Worm (Caenorhabditis elegans): ENCODE data around the gene Y22D7AL.10.

DNA sequence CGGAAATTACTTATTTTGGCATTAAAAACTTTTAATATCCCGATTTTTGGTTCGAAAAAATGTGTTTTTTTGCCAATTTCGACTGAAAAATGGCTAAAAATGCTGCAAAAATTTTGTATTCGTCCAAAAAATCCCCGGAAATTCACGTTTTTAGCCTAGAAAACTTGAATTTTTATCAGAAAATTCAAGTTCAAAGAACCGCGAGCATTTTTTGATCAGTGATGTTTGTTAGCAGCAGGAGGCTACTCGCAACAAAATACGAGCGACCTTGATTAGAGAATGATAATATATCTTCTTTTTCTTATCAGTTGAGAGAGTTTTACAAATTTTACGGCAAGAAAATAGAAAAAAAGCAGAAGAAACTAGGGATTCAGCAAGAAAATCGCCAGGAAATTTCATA lies 3.6 kb upstream of the Y22D7AL.10 start:
- TF ChIP-seq pqm-1 (tag; optimal IDR thresholded peaks at IDR 0.05) = no peak
- TF ChIP-seq mep-1 (tag; optimal IDR thresholded peaks at IDR 0.05) = peak; percentile 17
- no peak for TF ChIP-seq efl-3 (GFP tag; optimal IDR thresholded peaks at IDR 0.05)
- TF ChIP-seq unc-62 (GFP tag; optimal IDR thresholded peaks at IDR 0.05) = no peak
- TF ChIP-seq aly-2 (tag; optimal IDR thresholded peaks at IDR 0.05) = no peak
- peak; percentile 29 for TF ChIP-seq ama-1 (optimal IDR thresholded peaks at IDR 0.05)
- TF ChIP-seq snpc-4 (tag; optimal IDR thresholded peaks at IDR 0.05) = no peak
- TF ChIP-seq fkh-8 (tag; optimal IDR thresholded peaks at IDR 0.05) = no peak
- TF ChIP-seq C16A3.4 (tag; optimal IDR thresholded peaks at IDR 0.05) = no peak
- TF ChIP-seq lin-14 (GFP tag; optimal IDR thresholded peaks at IDR 0.05) = peak; percentile 7
